Worm (Caenorhabditis elegans) whole organism, L4 larva: ENCODE results near the gene msp-38.

Source experiments
- F10B5.3 ChIP-seq: sonication (generic microtip); optimal IDR thresholded peaks from 2 replicates; lab custom pipeline; 2016; ENCODE audit warnings: mild to moderate bottlenecking, missing genetic modification characterization, missing compliant biosample characterization
- F44E2.7 ChIP-seq: fragments of 200-800 bp; sonication (Bioruptor generic); IDR thresholded peaks from 2 replicates; pipeline ENCODE4 v2.1.2; 2022; ENCODE audit warnings: missing genetic modification characterization, missing compliant biosample characterization
- R02D3.7 ChIP-seq: fragments of 150-350 bp; sonication (generic microtip); optimal IDR thresholded peaks from 3 replicates; lab custom pipeline; 2014; ENCODE audit warnings: missing biosample characterization, missing genetic modification characterization
- T20F7.1 ChIP-seq: fragments of 200-800 bp; sonication (Bioruptor generic); optimal IDR thresholded peaks from 2 replicates; lab custom pipeline; 2018; ENCODE audit warnings: mild to moderate bottlenecking, missing genetic modification characterization, missing compliant biosample characterization
- Y48G9A.11 ChIP-seq: fragments of 200-800 bp; sonication (Bioruptor generic); IDR thresholded peaks from 2 replicates; pipeline ENCODE4 v1.3.6; 2022; ENCODE audit warnings: missing genetic modification reagents, missing genetic modification characterization, missing compliant biosample characterization
- aha-1 ChIP-seq: fragments of 150-350 bp; peaks from one replicate; lab custom pipeline; 2014; ENCODE audit warnings: missing biosample characterization, missing genetic modification characterization
- arid-1 ChIP-seq: fragments of 200-800 bp; sonication (Bioruptor generic); conservative IDR thresholded peaks from 2 replicates; pipeline ENCODE4 v1.3.6; 2022; ENCODE audit warnings: missing genetic modification reagents, missing genetic modification characterization, missing compliant biosample characterization
- attf-4 ChIP-seq: sonication (generic microtip); optimal IDR thresholded peaks from 3 replicates; lab custom pipeline; 2017; ENCODE audit warnings: missing biosample characterization, missing genetic modification characterization
- ceh-20 ChIP-seq: fragments of 200-800 bp; sonication (Bioruptor generic); IDR thresholded peaks from 2 replicates; pipeline ENCODE4 v1.3.6; 2022; ENCODE audit warnings: missing genetic modification reagents, missing genetic modification characterization, missing compliant biosample characterization
- ceh-44 ChIP-seq: fragments of 200-800 bp; sonication (Bioruptor generic); IDR thresholded peaks from 2 replicates; pipeline ENCODE4 v1.3.6; 2022; ENCODE audit warnings: missing genetic modification reagents, missing genetic modification characterization, missing compliant biosample characterization
- ceh-62 ChIP-seq: sonication (generic microtip); optimal IDR thresholded peaks from 2 replicates; lab custom pipeline; 2017; ENCODE audit warnings: missing biosample characterization, missing genetic modification characterization
- ceh-82 ChIP-seq: sonication (generic microtip); optimal IDR thresholded peaks from 2 replicates; lab custom pipeline; 2017; ENCODE audit warnings: missing biosample characterization, missing genetic modification characterization
- cey-2 ChIP-seq: sonication (generic microtip); optimal IDR thresholded peaks from 3 replicates; lab custom pipeline; 2017; ENCODE audit warnings: missing genetic modification characterization, mild to moderate bottlenecking, missing compliant biosample characterization, antibody characterized with exemption, borderline replicate concordance; ENCODE audit not compliant: insufficient read depth
- ctbp-1 ChIP-seq: fragments of 200-800 bp; sonication (Bioruptor generic); IDR thresholded peaks from 2 replicates; pipeline ENCODE4 v1.3.6; 2022; ENCODE audit warnings: missing genetic modification reagents, missing genetic modification characterization, missing compliant biosample characterization
- daf-12 ChIP-seq: fragments of 150-350 bp; optimal IDR thresholded peaks from 2 replicates; lab custom pipeline; 2014; ENCODE audit warnings: missing biosample characterization, missing genetic modification reagents, missing genetic modification characterization
- daf-19 ChIP-seq: fragments of 200-800 bp; sonication (Bioruptor generic); conservative IDR thresholded peaks from 2 replicates; pipeline ENCODE4 v1.3.6; 2022; ENCODE audit warnings: missing genetic modification characterization, missing compliant biosample characterization
- dmd-6 ChIP-seq: fragments of 200-800 bp; sonication (Bioruptor generic); IDR thresholded peaks from 2 replicates; pipeline ENCODE4 v1.3.6; 2022; ENCODE audit warnings: missing genetic modification reagents, missing genetic modification characterization, missing compliant biosample characterization
- dmd-8 ChIP-seq: fragments of 200-800 bp; sonication (Bioruptor generic); IDR thresholded peaks from 2 replicates; pipeline ENCODE4 v1.3.6; 2022; ENCODE audit warnings: missing genetic modification characterization, missing compliant biosample characterization
- dve-1 ChIP-seq: sonication (generic microtip); optimal IDR thresholded peaks from 2 replicates; lab custom pipeline; 2017; ENCODE audit warnings: antibody characterized with exemption, mild to moderate bottlenecking, missing genetic modification characterization, missing compliant biosample characterization; ENCODE audit not compliant: insufficient read depth
- egl-43 ChIP-seq: fragments of 200-800 bp; sonication (Bioruptor generic); IDR thresholded peaks from 2 replicates; pipeline ENCODE4 v1.3.6; 2022; ENCODE audit warnings: missing genetic modification reagents, missing genetic modification characterization, missing compliant biosample characterization
- fos-1 ChIP-seq: fragments of 150-350 bp; optimal IDR thresholded peaks from 2 replicates; lab custom pipeline; 2014; ENCODE audit warnings: missing biosample characterization, missing genetic modification characterization
- hmg-1.1 ChIP-seq: fragments of 200-800 bp; sonication (Bioruptor generic); IDR thresholded peaks from 2 replicates; pipeline ENCODE4 v1.3.6; 2022; ENCODE audit warnings: missing genetic modification reagents, missing genetic modification characterization, missing compliant biosample characterization
- lin-1 ChIP-seq: fragments of 200-800 bp; sonication (Bioruptor generic); IDR thresholded peaks from 2 replicates; pipeline ENCODE4 v1.3.6; 2022; ENCODE audit warnings: missing genetic modification reagents, missing genetic modification characterization, missing compliant biosample characterization
- lin-39 ChIP-seq: fragments of 150-350 bp; optimal IDR thresholded peaks from 2 replicates; lab custom pipeline; 2014; ENCODE audit warnings: missing biosample characterization, missing genetic modification reagents, missing genetic modification characterization
- madf-9 ChIP-seq: fragments of 200-800 bp; sonication (Bioruptor generic); conservative IDR thresholded peaks from 2 replicates; pipeline ENCODE4 v1.3.6; 2022; ENCODE audit warnings: missing genetic modification reagents, missing genetic modification characterization, missing compliant biosample characterization
- mdl-1 ChIP-seq, 2 experiments: fragments of 150-350 bp in 1 of 2; sonication (generic microtip) in 1 of 2; optimal IDR thresholded peaks; 2 replicates each; lab custom pipeline; 2014 to 2017; ENCODE audit warnings: missing biosample characterization in 2 of 2, missing genetic modification characterization in 2 of 2
- mdt-29 ChIP-seq: fragments of 200-800 bp; sonication (Bioruptor generic); IDR thresholded peaks from 2 replicates; pipeline ENCODE4 v1.3.6; 2022; ENCODE audit warnings: missing genetic modification reagents, missing genetic modification characterization, missing compliant biosample characterization
- mep-1 ChIP-seq: fragments of 150-350 bp; sonication (generic microtip); optimal IDR thresholded peaks from 3 replicates; lab custom pipeline; 2014; ENCODE audit warnings: missing biosample characterization, missing genetic modification characterization
- nhr-111 ChIP-seq: fragments of 200-800 bp; sonication (Bioruptor generic); optimal IDR thresholded peaks from 2 replicates; lab custom pipeline; 2018; ENCODE audit warnings: mild to moderate bottlenecking, missing genetic modification characterization, missing compliant biosample characterization
- nhr-25 ChIP-seq: sonication (generic microtip); optimal IDR thresholded peaks from 2 replicates; lab custom pipeline; 2017; ENCODE audit warnings: missing genetic modification characterization, mild to moderate bottlenecking, missing compliant biosample characterization, antibody characterized with exemption, moderate library complexity, borderline replicate concordance; ENCODE audit not compliant: insufficient read depth
- nhr-42 ChIP-seq: fragments of 200-800 bp; sonication (Bioruptor generic); IDR thresholded peaks from 2 replicates; pipeline ENCODE4 v1.3.6; 2022; ENCODE audit warnings: missing genetic modification characterization, missing compliant biosample characterization
- pqm-1 ChIP-seq: sonication (generic microtip); optimal IDR thresholded peaks from 2 replicates; lab custom pipeline; 2017; ENCODE audit warnings: missing biosample characterization, missing genetic modification characterization
- set-16 ChIP-seq: fragments of 200-800 bp; sonication (Bioruptor generic); IDR thresholded peaks from 2 replicates; pipeline ENCODE4 v1.3.6; 2022; ENCODE audit warnings: missing genetic modification reagents, missing genetic modification characterization, missing compliant biosample characterization
- skn-1 ChIP-seq: fragments of 150-350 bp; optimal IDR thresholded peaks from 2 replicates; lab custom pipeline; 2014; ENCODE audit warnings: missing biosample characterization, missing genetic modification characterization
- spr-3 ChIP-seq: fragments of 200-800 bp; sonication (Bioruptor generic); optimal IDR thresholded peaks from 2 replicates; lab custom pipeline; 2018; ENCODE audit warnings: mild to moderate bottlenecking, missing genetic modification characterization, missing compliant biosample characterization
- unc-39 ChIP-seq: sonication (generic microtip); optimal IDR thresholded peaks from 2 replicates; lab custom pipeline; 2017; ENCODE audit warnings: missing biosample characterization, missing genetic modification characterization
- unc-62 ChIP-seq, 3 experiments: fragments of 150-350 bp in 1 of 3; sonication (generic microtip); optimal IDR thresholded peaks in 2 of 3; peaks in 1 of 3; 1 replicate in 1 of 3; 2 replicates in 2 of 3; lab custom pipeline; 2014 to 2017; ENCODE audit warnings: missing biosample characterization in 3 of 3, missing genetic modification characterization in 3 of 3, missing genetic modification reagents in 3 of 3, missing genotype in 1 of 3
- zfp-2 ChIP-seq: sonication (generic microtip); optimal IDR thresholded peaks from 2 replicates; lab custom pipeline; 2016; ENCODE audit warnings: mild to moderate bottlenecking, missing genetic modification characterization, missing compliant biosample characterization
- zip-11 ChIP-seq: fragments of 200-800 bp; sonication (Bioruptor generic); IDR thresholded peaks from 2 replicates; pipeline ENCODE4 v1.3.6; 2022; ENCODE audit warnings: missing genetic modification characterization, missing compliant biosample characterization
- zip-2 ChIP-seq: fragments of 150-350 bp; optimal IDR thresholded peaks from 2 replicates; lab custom pipeline; 2014; ENCODE audit warnings: missing biosample characterization, missing genetic modification characterization
- ztf-7 ChIP-seq: fragments of 150-350 bp; optimal IDR thresholded peaks from 2 replicates; lab custom pipeline; 2014; ENCODE audit warnings: missing biosample characterization, missing genetic modification characterization

Gene msp-38

DNA sequence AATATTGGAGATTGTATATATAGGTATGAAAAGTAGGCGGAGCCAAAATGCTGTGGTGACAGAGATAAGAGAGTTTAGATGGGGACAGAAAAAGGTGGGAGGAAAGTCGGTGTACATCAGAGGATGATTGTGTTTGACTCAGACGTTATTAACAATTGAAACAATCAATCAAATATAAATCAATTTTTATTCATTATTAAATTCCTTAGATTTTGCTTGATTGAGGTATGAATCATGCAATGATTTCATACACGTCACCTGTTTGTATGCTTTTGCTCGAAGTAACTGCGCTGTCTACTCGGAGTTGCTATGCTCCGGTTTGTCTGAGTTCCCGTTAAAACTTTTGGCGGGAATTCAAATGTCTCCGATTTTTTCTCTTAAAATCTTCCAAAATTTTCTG lies 28.4 kb downstream of the msp-38 start, which contains the start of gene C04G2.10:
Gene C04G2.10, plus strand, starts transcription at position 301 of the 400 bp plus-strand sequence.
- TF ChIP-seq mep-1 (tag; lab: Kevin White, UChicago): no peak
- no peak for TF ChIP-seq R02D3.7
- no peak for TF ChIP-seq nhr-42
- no peak for TF ChIP-seq dmd-8 (GFP tag; lab: Robert Waterston, UW)
- TF ChIP-seq hmg-1.1: no peak
- no peak for TF ChIP-seq attf-4 (tag; lab: Kevin White, UChicago)
- TF ChIP-seq ceh-44 (GFP tag; lab: Robert Waterston, UW): no peak
- no peak for TF ChIP-seq lin-39 (tag; lab: Kevin White, UChicago)
- TF ChIP-seq lin-1 (GFP tag; lab: Robert Waterston, UW): no peak
- no peak for TF ChIP-seq ceh-62 (tag; lab: Kevin White, UChicago)
- TF ChIP-seq F44E2.7: no peak
- no peak for TF ChIP-seq ceh-20 (GFP tag; lab: Robert Waterston, UW)
- TF ChIP-seq, all 104 proteins: peak for 0

ce11 chrIV:10112570-10112969 lies 31.0 kb downstream of the msp-38 start, which contains the start of gene nsph-3.2:
nsph-3.2 (plus strand) TSS chrIV:10112870.
- TF ChIP-seq egl-43 (GFP tag; lab: Robert Waterston, UW) (no peak), daf-12 (tag; lab: Kevin White, UChicago) (no peak), nhr-25 (tag; lab: Kevin White, UChicago) (no peak), daf-19 (GFP tag; lab: Robert Waterston, UW) (no peak), fos-1 (tag; lab: Kevin White, UChicago) (no peak), zfp-2 (tag; lab: Kevin White, UChicago) (no peak), skn-1 (tag; lab: Kevin White, UChicago) (no peak)
- TF ChIP-seq, all 104 proteins: peak for 0

DNA sequence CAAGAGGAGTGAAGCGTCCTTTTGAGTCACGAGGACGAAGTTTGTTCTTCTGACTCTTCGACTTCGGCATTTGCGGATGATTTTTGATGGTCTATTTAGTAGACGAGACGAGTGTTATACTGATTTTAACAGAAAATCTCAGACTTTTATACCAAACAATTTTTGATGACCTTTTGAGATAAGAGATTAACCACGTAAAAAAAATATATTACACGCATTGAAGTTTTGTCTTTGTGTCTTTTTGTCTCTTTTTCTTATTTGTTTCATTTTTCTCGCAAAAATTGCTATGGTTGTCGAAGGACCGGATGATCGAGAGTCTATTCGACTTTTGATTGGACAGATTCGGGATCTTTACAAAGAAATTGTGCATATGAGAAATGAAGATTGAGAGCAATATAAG lies 32.1 kb downstream of the msp-38 start, which contains the start of gene spch-1:
Gene spch-1, minus strand, starts transcription at position 101 of the 400 bp plus-strand sequence.
- TF ChIP-seq unc-62 (GFP tag; optimal IDR thresholded peaks at IDR 0.05 in 1 of 2; lab: Kevin White, UChicago) (peak in 1 of 2 experiments; percentile 29), unc-62 (tag; optimal IDR thresholded peaks at IDR 0.05; lab: Kevin White, UChicago) (no peak), spr-3 (no peak), arid-1 (no peak)

ce11 chrIV:10110870-10111269 lies 32.7 kb downstream of the msp-38 start:
- no peak for TF ChIP-seq pqm-1 (tag; lab: Kevin White, UChicago)
- TF ChIP-seq F10B5.3 (tag; lab: Kevin White, UChicago): no peak
- no peak for TF ChIP-seq dve-1 (tag; lab: Kevin White, UChicago)
- peak; percentile 94 for TF ChIP-seq set-16 (GFP tag; lab: Robert Waterston, UW)
- TF ChIP-seq spr-3: peak; percentile 22
- no peak for TF ChIP-seq daf-12 (tag; lab: Kevin White, UChicago)
- TF ChIP-seq madf-9 (GFP tag; lab: Robert Waterston, UW): no peak

DNA sequence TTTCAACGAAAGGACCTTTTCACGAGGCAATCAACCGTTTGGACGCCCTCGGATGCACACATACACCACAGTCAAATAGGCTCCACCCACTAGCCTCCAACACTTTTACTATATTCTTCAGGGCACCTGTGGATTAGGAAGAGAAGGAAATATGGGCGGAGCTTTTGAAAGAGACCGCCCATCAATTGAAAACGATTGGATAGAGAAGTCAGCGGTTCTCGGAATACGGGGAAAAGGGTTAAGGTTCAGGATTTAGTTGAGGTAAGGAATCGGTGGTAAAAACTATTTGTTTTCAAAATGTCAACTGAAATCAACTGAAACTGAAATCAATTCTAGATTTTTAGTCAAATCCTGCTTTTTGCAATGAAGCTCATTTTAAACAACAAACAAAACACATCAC lies 33.1 kb downstream of the msp-38 start, which contains the start of gene egl-38:
Gene egl-38, minus strand, starts transcription at position 101 of the 400 bp plus-strand sequence.
- no peak for TF ChIP-seq ceh-44 (GFP tag; lab: Robert Waterston, UW)
- TF ChIP-seq mdt-29: no peak
- TF ChIP-seq zip-2 (tag; lab: Kevin White, UChicago): no peak
- TF ChIP-seq, all 104 proteins: peak for 0

DNA sequence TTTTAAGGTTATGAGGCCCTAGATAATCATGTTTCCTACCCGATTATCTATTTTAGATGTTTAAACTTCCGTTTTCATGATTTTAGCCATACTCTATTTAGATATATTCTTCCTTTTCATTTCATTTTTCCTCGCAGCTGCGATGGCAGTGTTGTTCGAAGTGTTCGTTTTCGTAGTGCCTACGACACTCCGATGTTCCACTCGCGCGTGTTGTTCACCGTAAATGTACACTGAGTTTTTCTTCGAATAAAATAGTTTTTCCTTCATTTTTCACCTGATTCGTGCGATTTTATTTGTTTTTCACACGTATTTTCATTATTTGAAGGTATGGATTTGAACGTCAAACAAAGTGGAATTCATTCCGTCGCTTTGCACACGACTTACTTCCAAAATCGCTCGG lies 46.7 kb downstream of the msp-38 start, which contains the start of gene dis-3:
Gene dis-3, plus strand, starts transcription at position 322 of the 400 bp plus-strand sequence.
- peak; percentile 55 for TF ChIP-seq R02D3.7
- 0 out of 2 replicates have a peak, but pooled peaks have one; percentile 31 for TF ChIP-seq Y48G9A.11 (GFP tag; lab: Robert Waterston, UW)
- TF ChIP-seq ztf-7 (tag; lab: Kevin White, UChicago): no peak
- no peak for TF ChIP-seq ceh-82
- no peak for TF ChIP-seq mdl-1 (tag; optimal IDR thresholded peaks at IDR 0.05; lab: Kevin White, UChicago)
- TF ChIP-seq zfp-2 (tag; lab: Kevin White, UChicago): no peak
- no peak for TF ChIP-seq zip-11 (GFP tag; lab: Robert Waterston, UW)
- no peak for TF ChIP-seq nhr-111 (GFP tag; lab: Kevin White, UChicago)
- no peak for TF ChIP-seq unc-39 (tag; lab: Kevin White, UChicago)
- TF ChIP-seq unc-62 (GFP tag; optimal IDR thresholded peaks at IDR 0.05 in 1 of 2; lab: Kevin White, UChicago): no peak
- TF ChIP-seq unc-62 (tag; optimal IDR thresholded peaks at IDR 0.05; lab: Kevin White, UChicago): no peak
- peak; percentile 88 for TF ChIP-seq T20F7.1
- TF ChIP-seq dmd-6 (GFP tag; lab: Robert Waterston, UW): no peak
- no peak for TF ChIP-seq ctbp-1
- TF ChIP-seq cey-2 (tag; lab: Kevin White, UChicago): no peak
- no peak for TF ChIP-seq egl-43 (GFP tag; lab: Robert Waterston, UW)
- peak; percentile 45 for TF ChIP-seq aha-1 (tag; lab: Kevin White, UChicago)
